Worm (Caenorhabditis elegans) whole organism, early embryonic: Measurements from ENCODE around the gene pho-10.

ENCODE experiments used
- B0310.2 ChIP-seq: sonication (generic microtip); optimal IDR thresholded peaks from 2 replicates; lab custom pipeline; 2016; ENCODE audit warnings: mild to moderate bottlenecking, missing genetic modification characterization, missing compliant biosample characterization
- aly-1 ChIP-seq: sonication (generic microtip); optimal IDR thresholded peaks from 2 replicates; lab custom pipeline; 2016; ENCODE audit warnings: missing genetic modification characterization, missing compliant biosample characterization
- ama-1 ChIP-seq: fragments of 150-350 bp; optimal IDR thresholded peaks from 2 replicates; lab custom pipeline; 2014
- ets-7 ChIP-seq: sonication (generic microtip); optimal IDR thresholded peaks from 2 replicates; lab custom pipeline; 2016; ENCODE audit warnings: missing genotype, missing genetic modification characterization, missing compliant biosample characterization
- hmg-4 ChIP-seq: fragments of 200-800 bp; sonication (Bioruptor generic); optimal IDR thresholded peaks from 2 replicates; lab custom pipeline; 2018; ENCODE audit warnings: mild to moderate bottlenecking, missing genetic modification characterization, missing compliant biosample characterization
- hnd-1 ChIP-seq: sonication (generic microtip); optimal IDR thresholded peaks from 2 replicates; lab custom pipeline; 2016; ENCODE audit warnings: missing genetic modification characterization, missing compliant biosample characterization
- scrt-1 ChIP-seq: fragments of 200-800 bp; sonication (Bioruptor generic); IDR thresholded peaks from 2 replicates; pipeline ENCODE4 v1.3.6; 2022; ENCODE audit warnings: missing genetic modification characterization, missing compliant biosample characterization
- tbx-11 ChIP-seq: fragments of 200-800 bp; sonication (Bioruptor generic); IDR thresholded peaks from 2 replicates; pipeline ENCODE4 v1.3.6; 2022; ENCODE audit warnings: missing genetic modification characterization, missing compliant biosample characterization
- tbx-37 ChIP-seq: fragments of 200-800 bp; sonication (Bioruptor generic); conservative IDR thresholded peaks from 2 replicates; pipeline ENCODE4 v1.3.6; 2022; ENCODE audit warnings: missing genetic modification reagents, missing genetic modification characterization, missing compliant biosample characterization

DNA sequence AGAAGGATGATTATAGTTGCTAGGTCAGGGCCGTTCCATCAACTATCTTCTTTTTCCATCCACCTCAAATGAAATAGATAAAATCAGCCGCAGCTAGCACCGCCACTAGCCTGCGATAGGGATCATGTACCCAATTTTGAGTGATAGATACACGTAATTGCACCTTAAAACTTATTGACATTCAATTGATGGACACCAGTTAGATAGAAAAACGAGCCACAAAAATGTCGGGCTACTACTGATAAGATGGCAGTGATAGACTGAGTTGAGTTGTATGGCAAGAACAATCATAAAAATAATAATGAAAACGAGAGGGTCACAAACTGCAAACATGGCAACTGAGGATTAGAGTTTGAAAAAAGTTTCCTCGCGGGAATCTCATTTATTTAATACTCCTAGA lies 28.5 kb downstream of the pho-10 start:
- TF ChIP-seq ets-7, result no peak
- TF ChIP-seq hnd-1, result no peak
- TF ChIP-seq ama-1 (lab: Kevin White, UChicago), result no peak
- TF ChIP-seq tbx-37 (GFP tag; lab: Robert Waterston, UW), result no peak
- TF ChIP-seq hmg-4 (GFP tag; lab: Kevin White, UChicago), result no peak
- TF ChIP-seq scrt-1 (GFP tag; lab: Robert Waterston, UW), result no peak
- TF ChIP-seq B0310.2, result no peak
- TF ChIP-seq aly-1, result no peak
- no peak for TF ChIP-seq tbx-11
